Fruit fly (Drosophila melanogaster): ENCODE measurements around the gene CG12065.
A peak's percentile ranks its signal among the peaks of the same experiment; 100 is the strongest.

Gene CG12065

DNA sequence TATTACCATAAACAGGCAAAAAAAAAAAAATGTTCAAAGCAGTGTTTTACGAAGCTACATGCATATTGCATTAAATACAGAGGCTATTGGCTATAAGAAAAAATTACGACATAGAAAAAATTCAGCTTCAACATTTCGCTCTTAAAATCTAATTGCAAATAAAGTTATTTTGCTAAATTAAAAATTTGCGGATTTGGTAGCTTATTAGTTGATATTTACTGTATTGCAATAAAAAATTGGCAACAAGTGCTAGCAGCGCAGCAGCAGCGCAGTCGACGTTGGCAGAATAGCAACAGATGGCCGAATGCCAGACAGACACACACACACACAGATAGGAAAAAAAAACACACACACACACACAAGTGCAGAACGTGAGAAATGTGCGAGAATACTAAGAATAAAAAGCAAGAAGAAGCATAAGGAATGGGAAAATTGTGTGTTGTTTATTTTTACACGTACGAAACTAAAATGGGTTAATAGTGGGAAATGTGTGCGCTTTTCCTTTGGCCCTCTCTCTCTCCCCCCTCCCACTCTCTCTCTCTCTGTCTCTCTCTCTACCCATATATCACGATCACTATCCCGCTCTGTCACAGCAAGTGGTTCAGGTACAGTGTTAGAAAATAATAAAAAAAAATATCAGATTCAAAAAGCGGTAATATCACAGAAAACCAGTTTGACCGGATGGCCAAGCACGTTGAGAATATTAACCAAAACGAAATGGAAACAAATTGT, 40.4 kb upstream of the CG12065 start (continued):
- TF ChIP-seq org-1 (GFP tag; optimal IDR thresholded peaks at IDR 0.05), result no peak
- TF ChIP-seq CG18619 (GFP tag; optimal IDR thresholded peaks at IDR 0.05), result peak; percentile 37
- TF ChIP-seq pnt (GFP tag; optimal IDR thresholded peaks at IDR 0.05), result no peak
- no peak for TF ChIP-seq CG2116 (GFP tag; optimal IDR thresholded peaks at IDR 0.05)
- TF ChIP-seq sug (tag; optimal IDR thresholded peaks at IDR 0.05), result no peak
- TF ChIP-seq CG18599 (GFP tag; optimal IDR thresholded peaks at IDR 0.05), result peak; percentile 26
- TF ChIP-seq Fer2 (tag; optimal IDR thresholded peaks at IDR 0.05), result peak; percentile 4
- TF ChIP-seq sqz (GFP tag; optimal IDR thresholded peaks at IDR 0.05), result peak; percentile 58
- TF ChIP-seq CG2875 (GFP tag; optimal IDR thresholded peaks at IDR 0.05), result no peak
- no peak for TF ChIP-seq chif (GFP tag; optimal IDR thresholded peaks at IDR 0.05)
- TF ChIP-seq CG16815 (GFP tag; optimal IDR thresholded peaks at IDR 0.05), result no peak
- no peak for TF ChIP-seq CG11085 (GFP tag; IDR thresholded peaks at IDR 0.05)
- TF ChIP-seq CG2120 (GFP tag; optimal IDR thresholded peaks at IDR 0.05), result peak; percentile 62
- peak; percentile 37; the same call in 1 of the 2 replicates for TF ChIP-seq vvl (GFP tag; IDR thresholded peaks at IDR 0.05)
- TF ChIP-seq al (GFP tag; IDR thresholded peaks at IDR 0.05), result peak; percentile 71
- TF ChIP-seq Atf6 (GFP tag; IDR thresholded peaks at IDR 0.05), result peak; percentile 61; the same call in 1 of the 2 replicates
- no peak for TF ChIP-seq crp (GFP tag; optimal IDR thresholded peaks at IDR 0.05)
- TF ChIP-seq sim (GFP tag; IDR thresholded peaks at IDR 0.05), result no peak
- TF ChIP-seq Atf-2 (GFP tag; optimal IDR thresholded peaks at IDR 0.05), result no peak
- TF ChIP-seq Oli (tag; optimal IDR thresholded peaks at IDR 0.05), result peak; percentile 51
- peak; percentile 54 for TF ChIP-seq CG3281 (GFP tag; optimal IDR thresholded peaks at IDR 0.05)
- peak; percentile 41 for TF ChIP-seq lab (GFP tag; optimal IDR thresholded peaks at IDR 0.05)
- TF ChIP-seq z (GFP tag; IDR thresholded peaks at IDR 0.05), result no peak
- TF ChIP-seq hkb (optimal IDR thresholded peaks at IDR 0.05), result no peak
- TF ChIP-seq hkb (GFP tag; IDR thresholded peaks at IDR 0.05), result no peak
- TF ChIP-seq Ada2b (GFP tag; IDR thresholded peaks at IDR 0.05), result peak; percentile 44; the same call in 1 of the 2 replicates
- TF ChIP-seq wor (GFP tag; IDR thresholded peaks at IDR 0.05), result no peak
- peak; percentile 46 for TF ChIP-seq CoRest (tag; optimal IDR thresholded peaks at IDR 0.05)
- TF ChIP-seq bsh (GFP tag; optimal IDR thresholded peaks at IDR 0.05), result peak in 1 of 2 experiments; percentile 13
- peak; percentile 0 for TF ChIP-seq Ssrp (tag; optimal IDR thresholded peaks at IDR 0.05)
- no peak for TF ChIP-seq Bdp1 (GFP tag; optimal IDR thresholded peaks at IDR 0.05)
- peak; percentile 41; the same call in 1 of the 2 replicates for TF ChIP-seq CG7372 (GFP tag; IDR thresholded peaks at IDR 0.05)
- no peak for TF ChIP-seq CG10366 (GFP tag; IDR thresholded peaks at IDR 0.05)
- TF ChIP-seq Sox100B (GFP tag; optimal IDR thresholded peaks at IDR 0.05), result no peak
- 0 out of 2 replicates have a peak, but pooled peaks have one; percentile 15 for TF ChIP-seq ttk (GFP tag; IDR thresholded peaks at IDR 0.05)
- no peak for TF ChIP-seq D19B (GFP tag; optimal IDR thresholded peaks at IDR 0.05)
- peak; percentile 58; the same call in 2 of the 3 replicates for TF ChIP-seq dysf (GFP tag; IDR thresholded peaks at IDR 0.05)
- peak; percentile 30 for TF ChIP-seq Fer1 (GFP tag; optimal IDR thresholded peaks at IDR 0.05)
- 0 out of 3 replicates have a peak, but pooled peaks have one; percentile 27 for TF ChIP-seq C15 (GFP tag; IDR thresholded peaks at IDR 0.05)
- peak; percentile 37 for TF ChIP-seq CG11504 (tag; optimal IDR thresholded peaks at IDR 0.05)
- TF ChIP-seq H2.0 (GFP tag; IDR thresholded peaks at IDR 0.05), result peak; percentile 23; the same call in 1 of the 2 replicates
- TF ChIP-seq sens (GFP tag), result peak; percentile 50
- TF ChIP-seq CG32772 (GFP tag; IDR thresholded peaks at IDR 0.05), result peak; percentile 32; the same call in 1 of the 2 replicates
- TF ChIP-seq Adf1 (GFP tag; IDR thresholded peaks at IDR 0.05), result peak; percentile 84
- TF ChIP-seq Med (GFP tag), result peak; percentile 85
- no peak for TF ChIP-seq gcm (GFP tag; optimal IDR thresholded peaks at IDR 0.05)
- TF ChIP-seq PHDP (tag; optimal IDR thresholded peaks at IDR 0.05), result peak; percentile 41
- peak; percentile 16 for TF ChIP-seq Hsf (GFP tag; optimal IDR thresholded peaks at IDR 0.05)
- TF ChIP-seq CG7271 (tag; optimal IDR thresholded peaks at IDR 0.05), result no peak

Measured in whole organism, embryonic.